Worm (Caenorhabditis elegans) whole organism, L2 larva: ENCODE measurements around the gene ddl-2.

ENCODE experiments used
- C34F6.9 ChIP-seq: fragments of 150-350 bp; optimal IDR thresholded peaks from 2 replicates; lab custom pipeline; 2014; ENCODE audit warnings: missing biosample characterization, missing genetic modification characterization
- F13H6.1 ChIP-seq: sonication (generic microtip); optimal IDR thresholded peaks from 2 replicates; lab custom pipeline; 2016; ENCODE audit warnings: missing genetic modification characterization, missing compliant biosample characterization
- R02D3.7 ChIP-seq: fragments of 150-350 bp; optimal IDR thresholded peaks from 2 replicates; lab custom pipeline; 2014; ENCODE audit warnings: missing biosample characterization, missing genetic modification characterization
- Y55F3AM.14 ChIP-seq: fragments of 200-800 bp; sonication (Bioruptor generic); optimal IDR thresholded peaks from 2 replicates; lab custom pipeline; 2018; ENCODE audit warnings: mild to moderate bottlenecking, missing genetic modification characterization, missing compliant biosample characterization
- ZK546.5 ChIP-seq: sonication (generic microtip); optimal IDR thresholded peaks from 2 replicates; lab custom pipeline; 2017; ENCODE audit warnings: missing biosample characterization, missing genetic modification characterization
- alr-1 ChIP-seq: fragments of 150-350 bp; optimal IDR thresholded peaks from 2 replicates; lab custom pipeline; 2014; ENCODE audit warnings: missing biosample characterization, missing genetic modification characterization
- ama-1 ChIP-seq: fragments of 150-350 bp; optimal IDR thresholded peaks from 2 replicates; lab custom pipeline; 2018; ENCODE audit warnings: inconsistent platforms
- ceh-16 ChIP-seq: fragments of 150-350 bp; optimal IDR thresholded peaks from 2 replicates; lab custom pipeline; 2014; ENCODE audit warnings: missing biosample characterization, missing genetic modification characterization
- ceh-82 ChIP-seq: fragments of 150-350 bp; optimal IDR thresholded peaks from 2 replicates; lab custom pipeline; 2014; ENCODE audit warnings: missing biosample characterization, missing genetic modification characterization
- crh-2 ChIP-seq: sonication (generic microtip); optimal IDR thresholded peaks from 2 replicates; lab custom pipeline; 2017; ENCODE audit warnings: missing biosample characterization, missing genetic modification characterization
- dmd-4 ChIP-seq: sonication (generic microtip); optimal IDR thresholded peaks from 2 replicates; lab custom pipeline; 2017; ENCODE audit warnings: missing biosample characterization, missing genetic modification characterization
- egl-27 ChIP-seq: sonication (generic microtip); optimal IDR thresholded peaks from 3 replicates; lab custom pipeline; 2017; ENCODE audit warnings: missing biosample characterization, missing genetic modification reagents, missing genetic modification characterization
- elt-1 ChIP-seq: fragments of 150-350 bp; optimal IDR thresholded peaks from 2 replicates; lab custom pipeline; 2014; ENCODE audit warnings: missing biosample characterization, missing genetic modification characterization
- elt-3 ChIP-seq: sonication (generic microtip); optimal IDR thresholded peaks from 2 replicates; lab custom pipeline; 2017; ENCODE audit warnings: missing biosample characterization, missing genetic modification characterization
- fos-1 ChIP-seq: fragments of 150-350 bp; optimal IDR thresholded peaks from 2 replicates; lab custom pipeline; 2014; ENCODE audit warnings: missing biosample characterization, missing genetic modification characterization
- gmeb-1 ChIP-seq: fragments of 150-350 bp; optimal IDR thresholded peaks from 2 replicates; lab custom pipeline; 2014; ENCODE audit warnings: missing biosample characterization, missing genetic modification characterization
- lin-13 ChIP-seq: fragments of 150-350 bp; optimal IDR thresholded peaks from 2 replicates; lab custom pipeline; 2014; ENCODE audit warnings: missing biosample characterization, missing genetic modification reagents, missing genetic modification characterization
- lin-39 ChIP-seq: fragments of 150-350 bp; optimal IDR thresholded peaks from 2 replicates; lab custom pipeline; 2014; ENCODE audit warnings: missing biosample characterization, missing genetic modification reagents, missing genetic modification characterization
- lsy-2 ChIP-seq, 2 experiments: fragments of 150-350 bp in 1 of 2; sonication (generic microtip) in 1 of 2; optimal IDR thresholded peaks; 2 replicates each; lab custom pipeline; 2014 to 2017; ENCODE audit warnings: missing biosample characterization in 2 of 2, missing genetic modification characterization in 2 of 2
- mab-5 ChIP-seq: fragments of 150-350 bp; optimal IDR thresholded peaks from 2 replicates; lab custom pipeline; 2014; ENCODE audit warnings: missing biosample characterization, missing genetic modification characterization
- mdl-1 ChIP-seq, 2 experiments: fragments of 150-350 bp in 1 of 2; sonication (generic microtip) in 1 of 2; optimal IDR thresholded peaks; 2 replicates each; lab custom pipeline; 2017; ENCODE audit warnings: missing biosample characterization in 2 of 2, missing genetic modification characterization in 2 of 2
- nhr-12 ChIP-seq: fragments of 150-350 bp; optimal IDR thresholded peaks from 2 replicates; lab custom pipeline; 2014; ENCODE audit warnings: missing biosample characterization, missing genetic modification characterization
- nhr-129 ChIP-seq: fragments of 150-350 bp; optimal IDR thresholded peaks from 2 replicates; lab custom pipeline; 2014; ENCODE audit warnings: missing biosample characterization, missing genetic modification characterization
- nhr-21 ChIP-seq: fragments of 150-350 bp; optimal IDR thresholded peaks from 2 replicates; lab custom pipeline; 2014; ENCODE audit warnings: missing biosample characterization, missing genetic modification characterization
- nhr-23 ChIP-seq: fragments of 150-350 bp; optimal IDR thresholded peaks from 2 replicates; lab custom pipeline; 2014; ENCODE audit warnings: missing biosample characterization, missing genetic modification reagents, missing genetic modification characterization
- nhr-25 ChIP-seq: fragments of 150-350 bp; sonication (generic microtip); optimal IDR thresholded peaks from 3 replicates; lab custom pipeline; 2014; ENCODE audit warnings: missing biosample characterization, missing genetic modification characterization
- nhr-6 ChIP-seq: fragments of 150-350 bp; optimal IDR thresholded peaks from 2 replicates; lab custom pipeline; 2014; ENCODE audit warnings: missing biosample characterization, missing genetic modification characterization
- nhr-77 ChIP-seq: fragments of 150-350 bp; optimal IDR thresholded peaks from 2 replicates; lab custom pipeline; 2014; ENCODE audit warnings: missing biosample characterization, missing genetic modification characterization
- skn-1 ChIP-seq: sonication (generic microtip); optimal IDR thresholded peaks from 2 replicates; lab custom pipeline; 2017; ENCODE audit warnings: missing biosample characterization, missing genetic modification characterization
- sma-3 ChIP-seq: sonication (generic microtip); optimal IDR thresholded peaks from 2 replicates; lab custom pipeline; 2016; ENCODE audit warnings: missing genetic modification reagents, missing genetic modification characterization, missing compliant biosample characterization
- sma-9 ChIP-seq, 2 experiments: fragments of 150-350 bp in 1 of 2; sonication (generic microtip) in 1 of 2; optimal IDR thresholded peaks; 2 replicates each; lab custom pipeline; 2014 to 2016; ENCODE audit warnings: missing genetic modification characterization in 2 of 2, mild to moderate bottlenecking in 1 of 2, missing biosample characterization in 1 of 2, missing compliant biosample characterization in 1 of 2, missing genetic modification reagents in 1 of 2, moderate library complexity in 1 of 2
- snpc-4 ChIP-seq: fragments of 150-350 bp; optimal IDR thresholded peaks from 2 replicates; lab custom pipeline; 2014; ENCODE audit warnings: missing biosample characterization, missing genetic modification characterization
- unc-39 ChIP-seq: fragments of 150-350 bp; optimal IDR thresholded peaks from 2 replicates; lab custom pipeline; 2014; ENCODE audit warnings: missing biosample characterization, missing genetic modification characterization
- unc-55 ChIP-seq: fragments of 150-350 bp; sonication (generic microtip); optimal IDR thresholded peaks from 3 replicates; lab custom pipeline; 2014; ENCODE audit warnings: missing biosample characterization, missing genetic modification reagents, missing genetic modification characterization
- unc-62 ChIP-seq: fragments of 150-350 bp; optimal IDR thresholded peaks from 2 replicates; lab custom pipeline; 2014; ENCODE audit warnings: missing biosample characterization, missing genetic modification reagents, missing genetic modification characterization
- ztf-1 ChIP-seq: fragments of 200-800 bp; sonication (Bioruptor generic); conservative IDR thresholded peaks from 2 replicates; pipeline ENCODE4 v1.3.6; 2022; ENCODE audit warnings: missing genetic modification characterization, missing compliant biosample characterization
- ztf-11 ChIP-seq: sonication (generic microtip); optimal IDR thresholded peaks from 2 replicates; lab custom pipeline; 2017; ENCODE audit warnings: missing biosample characterization, missing genetic modification characterization

The ddl-2 gene

DNA sequence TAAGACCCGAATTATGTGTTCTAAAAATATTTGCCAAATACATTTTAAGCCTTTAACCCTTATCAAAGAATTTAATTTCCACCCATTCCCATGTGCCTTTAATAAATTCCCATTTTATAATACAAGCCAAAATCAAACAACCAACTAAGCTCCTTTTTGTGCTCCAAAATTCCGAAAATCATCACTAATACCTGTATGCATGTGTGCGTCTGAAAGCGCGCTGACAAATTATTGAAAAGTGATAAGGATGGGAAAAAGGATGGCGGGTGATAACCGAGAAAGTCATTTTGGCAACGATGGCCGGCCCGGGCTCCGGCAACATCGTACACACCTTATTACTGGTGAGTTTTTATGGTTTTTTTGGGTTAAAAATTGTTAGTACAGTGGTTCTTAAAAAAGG, 39.9 kb downstream of the ddl-2 start, which contains the start of gene nep-17:
TSS of gene nep-17 (plus strand) at position 285 of the 400 bp plus-strand sequence.
- TF ChIP-seq fos-1 (tag; lab: Kevin White, UChicago) (peak; percentile 81), mab-5 (tag; lab: Kevin White, UChicago) (no peak), gmeb-1 (tag; lab: Kevin White, UChicago) (peak; percentile 4)

DNA sequence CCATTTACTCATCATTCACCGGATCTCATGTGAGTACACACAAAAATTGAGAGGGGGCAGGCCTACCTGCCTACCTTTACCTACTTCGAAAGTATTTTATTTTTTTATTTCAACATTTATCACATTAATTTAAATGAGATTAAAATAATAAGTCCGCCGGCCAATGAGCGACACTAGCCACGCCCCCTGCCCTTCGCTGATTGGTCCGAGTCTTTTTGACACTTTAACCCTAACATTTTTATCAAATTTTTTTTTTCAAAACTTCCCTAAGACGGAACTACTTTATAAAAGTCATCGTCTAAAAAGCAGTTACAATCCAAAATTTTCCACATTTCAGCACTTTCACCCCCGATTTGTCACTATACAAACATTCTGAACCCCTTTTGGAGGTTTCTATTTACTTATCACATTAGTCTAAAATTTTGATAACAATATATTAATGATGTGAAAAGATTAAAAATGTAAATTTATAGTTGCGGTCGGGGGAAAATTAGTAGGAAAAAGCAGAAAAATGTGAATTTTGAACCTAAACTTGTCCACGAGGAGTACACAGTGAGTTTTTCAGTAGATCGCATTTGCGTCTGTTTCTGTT, 41.4 kb downstream of the ddl-2 start:
- peak; percentile 79 for TF ChIP-seq fos-1 (tag; lab: Kevin White, UChicago)
- no peak for TF ChIP-seq mab-5 (tag; lab: Kevin White, UChicago)

DNA sequence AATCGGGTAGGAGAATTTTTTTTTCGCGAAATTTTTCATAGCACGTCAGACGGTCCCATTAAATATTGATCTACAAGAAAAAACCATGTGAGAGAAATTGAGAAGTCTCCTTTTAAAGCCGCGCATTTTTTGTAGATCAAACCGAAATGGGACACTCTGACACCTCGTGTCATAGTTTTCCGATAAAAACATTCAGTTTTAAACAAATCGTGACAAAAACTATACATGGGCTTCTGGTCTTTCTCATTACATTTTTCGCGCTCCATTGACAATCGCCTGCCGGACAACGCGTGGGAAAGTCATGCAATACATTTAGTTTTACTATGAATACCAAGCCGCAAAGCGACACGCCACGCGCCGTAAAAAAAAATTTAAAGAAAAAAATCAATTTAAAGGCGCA, 42.1 kb downstream of the ddl-2 start:
- TF ChIP-seq unc-39 (tag; lab: Kevin White, UChicago): no peak
- no peak for TF ChIP-seq nhr-12
- no peak for TF ChIP-seq lsy-2 (tag; optimal IDR thresholded peaks at IDR 0.05; lab: Kevin White, UChicago)

DNA sequence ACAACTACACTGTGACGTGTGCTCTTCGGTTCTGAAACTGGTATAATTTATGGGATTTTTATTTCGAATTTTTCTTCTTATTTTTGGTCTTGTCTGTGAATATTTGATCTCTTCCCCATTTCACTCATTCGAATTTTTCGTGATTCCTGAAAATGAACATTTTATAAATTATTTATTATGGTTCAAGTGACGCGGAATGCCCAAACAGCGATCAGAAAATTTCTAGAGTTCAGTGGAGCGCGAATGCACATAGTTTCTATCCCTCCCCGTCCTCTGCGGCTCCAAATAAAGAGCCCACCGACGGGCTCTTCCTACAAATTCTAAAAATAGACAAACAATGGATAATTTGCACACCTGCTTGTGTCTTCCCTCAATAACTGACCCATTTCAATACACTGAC, 43.8 kb downstream of the ddl-2 start, which contains the start of gene F54F11.1:
TSS of gene F54F11.1 (plus strand) at position 301 of the 400 bp plus-strand sequence.
- TF ChIP-seq ceh-16 (tag; lab: Kevin White, UChicago) (no peak), unc-55 (GFP tag; lab: Kevin White, UChicago) (peak; percentile 14)

DNA sequence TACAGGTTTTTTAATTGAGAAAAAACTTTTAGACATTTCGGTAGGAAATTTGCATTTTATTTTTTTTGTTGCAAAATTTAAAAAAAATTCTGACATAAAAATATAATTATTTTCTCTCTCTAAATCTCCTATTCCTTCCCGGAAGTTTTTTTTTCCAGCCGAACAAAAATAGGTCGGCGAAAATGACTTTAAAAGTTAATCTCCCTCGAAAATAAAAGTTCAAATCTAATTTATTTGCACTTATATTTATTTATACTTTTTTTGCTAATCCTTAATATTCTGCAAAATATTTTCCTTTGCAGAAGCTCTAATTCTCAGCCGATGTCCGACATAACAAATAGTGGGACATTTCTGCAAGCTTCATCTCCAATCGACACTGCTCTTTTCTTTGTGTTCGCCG, 45.9 kb downstream of the ddl-2 start, which contains the start of gene F45H10.5:
TSS of gene F45H10.5 (plus strand) at position 301 of the 400 bp plus-strand sequence.
- TF ChIP-seq nhr-23: no peak
- no peak for TF ChIP-seq fos-1 (tag; lab: Kevin White, UChicago)
- TF ChIP-seq ama-1 (lab: Kevin White, UChicago): no peak
- TF ChIP-seq nhr-25: no peak
- TF ChIP-seq mdl-1 (tag; optimal IDR thresholded peaks at IDR 0.05; lab: Kevin White, UChicago): no peak
- TF ChIP-seq Y55F3AM.14 (GFP tag; lab: Kevin White, UChicago): no peak
- TF ChIP-seq nhr-77 (tag; lab: Kevin White, UChicago): no peak
- no peak for TF ChIP-seq ztf-11 (tag; lab: Kevin White, UChicago)
- no peak for TF ChIP-seq lin-39 (tag; lab: Kevin White, UChicago)
- no peak for TF ChIP-seq nhr-21 (tag; lab: Kevin White, UChicago)
- TF ChIP-seq nhr-6 (tag; lab: Kevin White, UChicago): no peak
- no peak for TF ChIP-seq unc-62 (GFP tag; lab: Kevin White, UChicago)
- no peak for TF ChIP-seq alr-1 (tag; lab: Kevin White, UChicago)
- TF ChIP-seq ZK546.5 (tag; lab: Kevin White, UChicago): no peak
- TF ChIP-seq snpc-4 (tag; lab: Kevin White, UChicago): no peak
- no peak for TF ChIP-seq egl-27

DNA sequence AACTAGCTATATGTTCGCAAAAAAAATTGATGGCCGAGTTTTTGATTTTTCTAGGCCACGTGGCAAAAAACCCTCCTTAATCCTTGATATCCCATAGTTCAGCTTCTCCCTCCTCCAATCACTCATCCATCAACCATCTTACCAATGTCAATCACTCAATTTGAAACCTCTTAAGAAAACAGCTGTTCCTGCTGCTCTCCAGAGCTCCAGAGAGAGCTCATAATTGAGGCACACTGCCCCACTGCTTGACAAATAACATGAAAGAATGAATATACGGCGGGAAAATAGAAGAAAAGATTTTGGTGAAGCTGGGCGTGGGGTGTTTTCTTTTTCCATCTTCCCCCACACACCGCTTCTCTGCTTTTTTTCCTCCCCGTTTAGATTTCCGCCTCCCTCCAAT, 46.9 kb downstream of the ddl-2 start:
- TF ChIP-seq ZK546.5 (tag; lab: Kevin White, UChicago): no peak
- peak; percentile 10 for TF ChIP-seq nhr-129 (tag; lab: Kevin White, UChicago)
- peak; percentile 17 for TF ChIP-seq sma-9 (GFP tag; optimal IDR thresholded peaks at IDR 0.05; lab: Kevin White, UChicago)
- no peak for TF ChIP-seq sma-9 (tag; optimal IDR thresholded peaks at IDR 0.05; lab: Kevin White, UChicago)

DNA sequence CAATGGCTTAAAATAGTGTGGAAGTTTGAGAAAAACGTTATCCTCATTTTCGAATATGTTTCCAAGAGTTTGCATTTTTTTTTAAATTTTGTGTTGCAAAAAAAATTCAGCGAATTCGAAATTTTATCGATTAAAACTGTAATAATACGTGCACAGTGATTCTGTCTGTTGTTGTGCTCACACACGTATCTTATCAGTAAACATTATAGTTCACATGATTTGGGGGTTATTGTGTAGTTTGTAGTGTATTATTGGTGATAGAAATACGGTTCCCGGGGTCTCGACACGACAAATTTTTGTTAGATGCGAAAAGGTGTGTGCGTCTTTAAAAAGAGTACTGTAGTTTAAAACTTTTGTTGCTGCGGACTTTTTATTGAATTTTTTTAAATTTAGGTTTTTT, 51.7 kb downstream of the ddl-2 start, which contains the start of gene drr-1:
TSS of gene drr-1 (minus strand) at position 183 of the 400 bp plus-strand sequence.
- peak; percentile 28 for TF ChIP-seq fos-1 (tag; lab: Kevin White, UChicago)
- no peak for TF ChIP-seq unc-39 (tag; lab: Kevin White, UChicago)
- peak; percentile 28 for TF ChIP-seq crh-2 (tag; lab: Kevin White, UChicago)

DNA sequence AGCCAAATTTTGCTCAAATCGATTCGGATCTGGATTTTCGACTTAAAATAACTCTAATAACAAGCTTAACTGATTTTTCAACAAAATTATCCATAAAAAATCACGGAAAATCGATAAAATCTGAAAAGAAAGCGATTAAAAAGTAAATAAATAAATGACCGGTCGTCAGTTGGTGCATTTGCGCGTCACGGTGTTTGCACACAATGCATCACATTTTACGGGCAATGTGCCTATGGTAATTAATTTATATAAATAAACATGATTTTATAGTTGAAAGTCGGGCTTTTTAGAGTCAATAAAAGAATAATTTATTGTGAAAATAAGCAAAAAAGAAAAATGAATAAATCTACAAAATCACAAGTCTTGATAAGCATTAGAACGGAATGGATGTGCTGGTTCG, 52.7 kb downstream of the ddl-2 start:
- TF ChIP-seq dmd-4 (tag; lab: Kevin White, UChicago) (no peak), ceh-82 (tag; lab: Kevin White, UChicago) (no peak), unc-39 (tag; lab: Kevin White, UChicago) (no peak), skn-1 (tag; lab: Kevin White, UChicago) (no peak), lin-39 (tag; lab: Kevin White, UChicago) (no peak), C34F6.9 (tag; lab: Kevin White, UChicago) (peak; percentile 50), Y55F3AM.14 (GFP tag; lab: Kevin White, UChicago) (no peak), crh-2 (tag; lab: Kevin White, UChicago) (peak; percentile 62), sma-3 (GFP tag; lab: Kevin White, UChicago) (peak; percentile 5), elt-1 (tag; lab: Kevin White, UChicago) (no peak), ceh-16 (tag; lab: Kevin White, UChicago) (no peak), R02D3.7 (no peak), F13H6.1 (tag; lab: Kevin White, UChicago) (peak; percentile 16), mab-5 (tag; lab: Kevin White, UChicago) (no peak), fos-1 (tag; lab: Kevin White, UChicago) (no peak), ztf-11 (tag; lab: Kevin White, UChicago) (no peak), nhr-23 (no peak), lin-13 (GFP tag; lab: Kevin White, UChicago) (peak; percentile 43), egl-27 (no peak), ztf-1 (GFP tag; lab: Robert Waterston, UW) (no peak), elt-3 (tag; lab: Kevin White, UChicago) (no peak)
